Worm (Caenorhabditis elegans): ENCODE data around the gene ZK688.11.

DNA sequence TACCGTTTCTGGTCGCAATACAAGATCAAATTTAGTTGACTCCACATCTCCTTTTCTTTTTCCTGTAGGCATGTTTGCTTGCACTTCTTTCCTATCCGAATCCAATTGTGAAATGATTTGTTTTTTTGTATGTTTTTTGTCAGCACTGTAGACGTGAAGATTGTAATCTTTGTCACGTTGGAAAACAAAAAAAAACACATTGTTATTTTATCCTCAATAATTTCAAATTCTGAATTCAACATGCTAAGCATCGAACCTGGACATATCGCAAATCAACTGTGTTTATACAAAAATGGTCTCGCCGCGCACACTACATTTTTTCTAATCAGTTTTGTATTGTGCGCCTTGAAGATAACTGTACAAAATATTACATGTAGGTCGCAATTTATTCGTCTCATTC lies 28.7 kb upstream of the ZK688.11 start, which contains the start of gene ZK688.12:
- no peak for TF ChIP-seq lsy-2 (tag; optimal IDR thresholded peaks at IDR 0.05)
- no peak for TF ChIP-seq ztf-11 (tag; optimal IDR thresholded peaks at IDR 0.05)
- no peak for TF ChIP-seq unc-62 (GFP tag; optimal IDR thresholded peaks at IDR 0.05)
- no peak for TF ChIP-seq lin-13 (tag; optimal IDR thresholded peaks at IDR 0.05)
- TF ChIP-seq pha-4 (tag; optimal IDR thresholded peaks at IDR 0.05) = no peak
- no peak for TF ChIP-seq elt-3 (tag; optimal IDR thresholded peaks at IDR 0.05)
- TF ChIP-seq nhr-76 (tag; optimal IDR thresholded peaks at IDR 0.05) = no peak
- no peak for TF ChIP-seq elt-1 (tag; optimal IDR thresholded peaks at IDR 0.05; ENCODE audit: borderline replicate concordance, insufficient read depth)
- TF ChIP-seq unc-39 (tag; optimal IDR thresholded peaks at IDR 0.05) = no peak
- TF ChIP-seq snpc-4 (tag; optimal IDR thresholded peaks at IDR 0.05) = no peak
- TF ChIP-seq hlh-1 (tag; optimal IDR thresholded peaks at IDR 0.05) = no peak
- no peak for TF ChIP-seq nhr-12 (tag; optimal IDR thresholded peaks at IDR 0.05)

Data from whole organism, mixed stage, embryonic.